Fruit fly (Drosophila melanogaster): ENCODE results near the gene CG9386.

CG9386 gene

DNA sequence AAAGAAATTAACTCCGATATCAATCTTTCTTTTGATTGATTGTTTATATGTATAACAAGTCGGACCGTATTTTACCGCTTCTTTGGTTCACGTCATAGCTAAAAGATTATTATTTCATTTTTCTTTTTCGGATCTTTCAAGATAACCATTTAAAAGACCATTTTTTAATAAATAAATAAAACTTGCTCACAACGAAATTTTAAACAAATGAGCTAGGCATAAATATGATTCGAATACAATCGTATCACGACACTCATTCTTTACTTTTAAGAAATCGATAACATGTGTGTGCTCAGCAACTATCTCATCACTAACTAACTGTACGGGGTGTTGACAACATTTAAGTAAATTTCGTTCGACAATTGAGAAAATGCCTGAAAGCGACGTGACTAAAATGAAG, 50.9 kb downstream of the CG9386 start, which contains the start of gene CG8149 (continued):
- peak; percentile 78 for TF ChIP-seq CG12659 (GFP tag; optimal IDR thresholded peaks at IDR 0.05)
- TF ChIP-seq mld (GFP tag; IDR thresholded peaks at IDR 0.05; ENCODE audit: partially characterized antibody): peak; percentile 85
- TF ChIP-seq CG9727 (GFP tag; optimal IDR thresholded peaks at IDR 0.05): no peak
- no peak for TF ChIP-seq CG6689 (GFP tag; IDR thresholded peaks at IDR 0.05)
- peak; percentile 56 for TF ChIP-seq pita (GFP tag; optimal IDR thresholded peaks at IDR 0.05)
- peak; percentile 51 for TF ChIP-seq Lhr (GFP tag; optimal IDR thresholded peaks at IDR 0.05)
- no peak for TF ChIP-seq tx (GFP tag; optimal IDR thresholded peaks at IDR 0.05)
- no peak for TF ChIP-seq CG11456 (GFP tag; IDR thresholded peaks at IDR 0.05)
- peak; percentile 68 for TF ChIP-seq zen (tag; optimal IDR thresholded peaks at IDR 0.05)
- TF ChIP-seq twi (tag; optimal IDR thresholded peaks at IDR 0.05): no peak
- TF ChIP-seq Six4 (GFP tag; optimal IDR thresholded peaks at IDR 0.05): no peak
- TF ChIP-seq CG18764 (GFP tag; optimal IDR thresholded peaks at IDR 0.05): no peak
- TF ChIP-seq CG3281 (GFP tag; optimal IDR thresholded peaks at IDR 0.05): no peak
- TF ChIP-seq CG15601 (tag; optimal IDR thresholded peaks at IDR 0.05): peak; percentile 54
- TF ChIP-seq CG6791 (GFP tag; IDR thresholded peaks at IDR 0.05; ENCODE audit: partially characterized antibody): peak; percentile 93
- TF ChIP-seq CG30020 (tag; optimal IDR thresholded peaks at IDR 0.05): peak; percentile 72
- peak; percentile 97 for TF ChIP-seq unc-4 (GFP tag; IDR thresholded peaks at IDR 0.05; ENCODE audit: partially characterized antibody)
- peak; percentile 94 for TF ChIP-seq Sry-δ (GFP tag; optimal IDR thresholded peaks at IDR 0.05)
- peak; percentile 80 for TF ChIP-seq CG14860 (GFP tag; IDR thresholded peaks at IDR 0.05; ENCODE audit: partially characterized antibody)
- TF ChIP-seq CG14710 (tag; optimal IDR thresholded peaks at IDR 0.05): peak; percentile 86
- no peak for TF ChIP-seq Abd-B (GFP tag; optimal IDR thresholded peaks at IDR 0.05)
- TF ChIP-seq CG15269 (tag; optimal IDR thresholded peaks at IDR 0.05): no peak
- TF ChIP-seq Ets97D (GFP tag; optimal IDR thresholded peaks at IDR 0.05): peak; percentile 66
- TF ChIP-seq PHDP (tag; optimal IDR thresholded peaks at IDR 0.05): peak; percentile 41
- no peak for TF ChIP-seq CG12155 (GFP tag; optimal IDR thresholded peaks at IDR 0.05)
- no peak for TF ChIP-seq run (tag; optimal IDR thresholded peaks at IDR 0.05)
- no peak for TF ChIP-seq psq (GFP tag; optimal IDR thresholded peaks at IDR 0.05)
- TF ChIP-seq CG9817 (tag; optimal IDR thresholded peaks at IDR 0.05): no peak
- no peak for TF ChIP-seq Optix (GFP tag; IDR thresholded peaks at IDR 0.05)
- TF ChIP-seq CG33557 (GFP tag; optimal IDR thresholded peaks at IDR 0.05): no peak
- TF ChIP-seq YL-1 (GFP tag; optimal IDR thresholded peaks at IDR 0.05): peak; percentile 71
- peak; percentile 40 for TF ChIP-seq CG17186 (GFP tag; optimal IDR thresholded peaks at IDR 0.05)
- TF ChIP-seq Doc3 (GFP tag; IDR thresholded peaks at IDR 0.05; ENCODE audit: partially characterized antibody): peak; percentile 97
- TF ChIP-seq sens (GFP tag): peak; percentile 86
- TF ChIP-seq Deaf1 (tag; optimal IDR thresholded peaks at IDR 0.05): peak; percentile 6
- TF ChIP-seq nmo (GFP tag; optimal IDR thresholded peaks at IDR 0.05): peak; percentile 68
- peak; percentile 77 for TF ChIP-seq Med (GFP tag)
- TF ChIP-seq sisA (GFP tag; IDR thresholded peaks at IDR 0.05): no peak
- peak; percentile 20 for TF ChIP-seq salm (tag; optimal IDR thresholded peaks at IDR 0.05)
- no peak for TF ChIP-seq ttk (GFP tag; IDR thresholded peaks at IDR 0.05)
- no peak for TF ChIP-seq CG1832 (GFP tag; optimal IDR thresholded peaks at IDR 0.05)
- TF ChIP-seq ranshi (GFP tag; IDR thresholded peaks at IDR 0.05): no peak
- TF ChIP-seq fd3F (GFP tag; optimal IDR thresholded peaks at IDR 0.05): no peak
- TF ChIP-seq CG15696 (tag; optimal IDR thresholded peaks at IDR 0.05): peak; percentile 8
- no peak for TF ChIP-seq CG8388 (GFP tag; optimal IDR thresholded peaks at IDR 0.05)
- peak; percentile 42 for TF ChIP-seq sd (tag; optimal IDR thresholded peaks at IDR 0.05)
- TF ChIP-seq CG8924 (tag; optimal IDR thresholded peaks at IDR 0.05): peak; percentile 72
- TF ChIP-seq CG12744 (GFP tag; optimal IDR thresholded peaks at IDR 0.05): no peak
- TF ChIP-seq CG4707 (GFP tag; optimal IDR thresholded peaks at IDR 0.05): no peak
- TF ChIP-seq HmgZ (tag; optimal IDR thresholded peaks at IDR 0.05): peak; percentile 21

Data from whole organism, embryonic.